Fruit fly (Drosophila melanogaster) whole organism, embryonic: ENCODE data around the gene Cpr31A.

Source experiments
- Atf3 ChIP-seq: fragments of 200-800 bp; sonication (Bioruptor generic); optimal IDR thresholded peaks from 3 replicates; lab custom pipeline; 2016; ENCODE audit warnings: missing biosample characterization, missing genetic modification characterization
- B-H1 ChIP-seq: fragments of 200-800 bp; sonication (Bioruptor generic); IDR thresholded peaks from 3 replicates; pipeline ENCODE4 v1.3.6; 2022; ENCODE audit warnings: missing biosample characterization, missing genetic modification characterization
- B-H2 ChIP-seq: fragments of 200-800 bp; sonication (Bioruptor generic); optimal IDR thresholded peaks from 2 replicates; lab custom pipeline; 2018; ENCODE audit warnings: missing biosample characterization, mild to moderate bottlenecking, missing genetic modification characterization
- Bdp1 ChIP-seq: fragments of 200-800 bp; sonication (Bioruptor generic); optimal IDR thresholded peaks from 3 replicates; lab custom pipeline; 2016; ENCODE audit warnings: missing biosample characterization, missing genetic modification characterization
- CG10147 ChIP-seq: fragments of 200-800 bp; sonication (Bioruptor generic); optimal IDR thresholded peaks from 2 replicates; lab custom pipeline; 2019; ENCODE audit warnings: missing biosample characterization, mild to moderate bottlenecking, missing genetic modification characterization, moderate library complexity
- CG14965 ChIP-seq: fragments of 200-800 bp; sonication (Bioruptor generic); optimal IDR thresholded peaks from 2 replicates; lab custom pipeline; 2016; ENCODE audit warnings: missing biosample characterization, missing genetic modification characterization, borderline replicate concordance
- CG16863 ChIP-seq: fragments of 200-800 bp; sonication (Bioruptor generic); optimal IDR thresholded peaks from 3 replicates; lab custom pipeline; 2016; ENCODE audit warnings: missing biosample characterization, missing genetic modification characterization
- CG18011 ChIP-seq: fragments of 200-800 bp; sonication (Bioruptor generic); optimal IDR thresholded peaks from 2 replicates; lab custom pipeline; 2017; ENCODE audit warnings: missing biosample characterization, missing genetic modification characterization, mild to moderate bottlenecking, moderate library complexity, missing genotype
- CG18476 ChIP-seq: fragments of 200-800 bp; sonication (Bioruptor generic); optimal IDR thresholded peaks from 2 replicates; lab custom pipeline; 2016; ENCODE audit warnings: missing biosample characterization, mild to moderate bottlenecking, missing genetic modification characterization
- CG3838 ChIP-seq: fragments of 200-800 bp; sonication (Bioruptor generic); optimal IDR thresholded peaks from 3 replicates; lab custom pipeline; 2016; ENCODE audit warnings: missing biosample characterization, missing genetic modification characterization
- CG3847 ChIP-seq: fragments of 200-800 bp; sonication (Bioruptor generic); IDR thresholded peaks from 2 replicates; pipeline ENCODE4 v1.3.6; 2022; ENCODE audit warnings: missing biosample characterization, missing genetic modification characterization
- CG3995 ChIP-seq: fragments of 200-800 bp; sonication (Bioruptor generic); optimal IDR thresholded peaks from 3 replicates; lab custom pipeline; 2016; ENCODE audit warnings: missing biosample characterization, missing genetic modification characterization
- CG4328 ChIP-seq: fragments of 200-800 bp; sonication (Bioruptor generic); optimal IDR thresholded peaks from 3 replicates; lab custom pipeline; 2017; ENCODE audit warnings: missing biosample characterization, missing genetic modification reagents, missing genetic modification characterization
- CG6791 ChIP-seq: fragments of 200-800 bp; sonication (Bioruptor generic); IDR thresholded peaks from 3 replicates; pipeline ENCODE4 v1.3.6; 2022; ENCODE audit warnings: missing biosample characterization, missing genetic modification characterization; ENCODE audit not compliant: partially characterized antibody
- CG7839 ChIP-seq: fragments of 200-800 bp; sonication (Bioruptor generic); optimal IDR thresholded peaks from 3 replicates; lab custom pipeline; 2018; ENCODE audit warnings: missing biosample characterization, mild to moderate bottlenecking, missing genetic modification characterization, moderate library complexity
- CG8944 ChIP-seq: fragments of 200-800 bp; sonication (Bioruptor generic); optimal IDR thresholded peaks from 3 replicates; lab custom pipeline; 2016; ENCODE audit warnings: missing biosample characterization, missing genetic modification characterization
- CG9817 ChIP-seq: fragments of 200-800 bp; sonication (Bioruptor generic); optimal IDR thresholded peaks from 2 replicates; lab custom pipeline; 2018; ENCODE audit warnings: missing biosample characterization, mild to moderate bottlenecking, missing genetic modification characterization, moderate library complexity
- Dp ChIP-seq: fragments of 200-800 bp; sonication (Bioruptor generic); optimal IDR thresholded peaks from 2 replicates; lab custom pipeline; 2018; ENCODE audit warnings: missing biosample characterization, mild to moderate bottlenecking, missing genetic modification characterization, moderate library complexity
- HLH54F ChIP-seq: fragments of 200-800 bp; sonication (Bioruptor generic); optimal IDR thresholded peaks from 3 replicates; lab custom pipeline; 2016; ENCODE audit warnings: missing biosample characterization, missing genetic modification characterization
- Hr78 ChIP-seq, 2 experiments: fragments of 200-800 bp in 1 of 2; fragments of >200 bp in 1 of 2; sonication (Bioruptor generic) in 1 of 2; optimal IDR thresholded peaks; 2 replicates each; lab custom pipeline; 2017 to 2019; ENCODE audit warnings: missing biosample characterization in 2 of 2, missing genetic modification characterization in 2 of 2, mild to moderate bottlenecking in 1 of 2, moderate library complexity in 1 of 2
- Hsf ChIP-seq: fragments of 200-800 bp; sonication (Bioruptor generic); optimal IDR thresholded peaks from 3 replicates; lab custom pipeline; 2016; ENCODE audit warnings: missing biosample characterization, missing genetic modification characterization
- Kr ChIP-seq: fragments of 200-800 bp; sonication (Bioruptor generic); optimal IDR thresholded peaks from 2 replicates; lab custom pipeline; 2017; ENCODE audit warnings: missing biosample characterization, mild to moderate bottlenecking, missing genetic modification characterization
- Med ChIP-seq: fragments of 200-800 bp; sonication (Bioruptor generic); peaks from one replicate; lab custom pipeline; 2016; ENCODE audit warnings: missing biosample characterization, missing genetic modification characterization, mild to moderate bottlenecking, inconsistent platforms, moderate library complexity
- Mrtf ChIP-seq: fragments of 200-800 bp; sonication (Bioruptor generic); IDR thresholded peaks from 3 replicates; pipeline ENCODE4 v1.3.6; 2022; ENCODE audit warnings: missing biosample characterization, missing genetic modification characterization
- NC2α ChIP-seq: fragments of 200-800 bp; sonication (Bioruptor generic); optimal IDR thresholded peaks from 2 replicates; lab custom pipeline; 2016; ENCODE audit warnings: missing biosample characterization, missing genetic modification characterization
- NC2β ChIP-seq: fragments of 200-800 bp; sonication (Bioruptor generic); optimal IDR thresholded peaks from 2 replicates; lab custom pipeline; 2016; ENCODE audit warnings: missing biosample characterization, missing genetic modification characterization
- Neu2 ChIP-seq: fragments of 200-800 bp; sonication (Bioruptor generic); optimal IDR thresholded peaks from 3 replicates; lab custom pipeline; 2016; ENCODE audit warnings: missing biosample characterization, missing genetic modification characterization, borderline replicate concordance
- Six4 ChIP-seq: fragments of 200-800 bp; sonication (Bioruptor generic); optimal IDR thresholded peaks from 2 replicates; lab custom pipeline; 2016; ENCODE audit warnings: missing biosample characterization, missing genetic modification characterization
- Taf1 ChIP-seq: fragments of 200-800 bp; sonication (Bioruptor generic); IDR thresholded peaks from 2 replicates; pipeline ENCODE4 v1.3.6; 2022; ENCODE audit warnings: missing biosample characterization, missing genetic modification characterization
- Usf ChIP-seq: fragments of 200-800 bp; sonication (Bioruptor generic); optimal IDR thresholded peaks from 2 replicates; lab custom pipeline; 2017; ENCODE audit warnings: missing genotype, missing biosample characterization, missing genetic modification characterization
- al ChIP-seq: fragments of 200-800 bp; sonication (Bioruptor generic); IDR thresholded peaks from 2 replicates; pipeline ENCODE4 v1.3.6; 2022; ENCODE audit warnings: missing biosample characterization, missing genetic modification characterization
- bbx ChIP-seq: fragments of 200-800 bp; sonication (Bioruptor generic); IDR thresholded peaks from 2 replicates; pipeline ENCODE4 v1.3.6; 2022; ENCODE audit warnings: missing biosample characterization, missing genetic modification characterization; ENCODE audit not compliant: partially characterized antibody
- bowl ChIP-seq: fragments of 200-800 bp; sonication (Bioruptor generic); IDR thresholded peaks from 2 replicates; pipeline ENCODE4 v1.3.6; 2022; ENCODE audit warnings: missing biosample characterization, missing genetic modification characterization
- cas ChIP-seq: fragments of 200-800 bp; sonication (Bioruptor generic); IDR thresholded peaks from 2 replicates; pipeline ENCODE4 v1.3.6; 2022; ENCODE audit warnings: missing biosample characterization, missing genetic modification characterization
- chn ChIP-seq: fragments of 200-800 bp; sonication (Bioruptor generic); optimal IDR thresholded peaks from 2 replicates; lab custom pipeline; 2016; ENCODE audit warnings: missing biosample characterization, missing genetic modification characterization
- dan ChIP-seq: fragments of 200-800 bp; sonication (Bioruptor generic); IDR thresholded peaks from 2 replicates; pipeline ENCODE4 v1.3.6; 2022; ENCODE audit warnings: missing biosample characterization, missing genetic modification characterization
- dm ChIP-seq: fragments of 200-800 bp; sonication (Bioruptor generic); optimal IDR thresholded peaks from 3 replicates; lab custom pipeline; 2016; ENCODE audit warnings: missing biosample characterization, missing genetic modification characterization
- dpn ChIP-seq, 2 experiments: fragments of 200-800 bp; sonication (Bioruptor generic); optimal IDR thresholded peaks; 3 replicates each; lab custom pipeline; 2016; ENCODE audit warnings: missing biosample characterization in 2 of 2, missing genetic modification characterization in 2 of 2
- fd102C ChIP-seq: fragments of 200-800 bp; sonication (Bioruptor generic); optimal IDR thresholded peaks from 2 replicates; lab custom pipeline; 2018; ENCODE audit warnings: missing biosample characterization, mild to moderate bottlenecking, missing genetic modification characterization, moderate library complexity
- gro ChIP-seq: fragments of 200-800 bp; sonication (Bioruptor generic); optimal IDR thresholded peaks from 2 replicates; lab custom pipeline; 2016; ENCODE audit warnings: missing biosample characterization, missing genetic modification characterization
- gsb ChIP-seq: fragments of 200-800 bp; sonication (Bioruptor generic); IDR thresholded peaks from 2 replicates; pipeline ENCODE4 v1.3.6; 2022; ENCODE audit warnings: missing biosample characterization, missing genetic modification characterization
- gsb-n ChIP-seq: fragments of 200-800 bp; sonication (Bioruptor generic); optimal IDR thresholded peaks from 3 replicates; lab custom pipeline; 2018; ENCODE audit warnings: missing biosample characterization, mild to moderate bottlenecking, missing genetic modification characterization
- knrl ChIP-seq: fragments of 200-800 bp; sonication (Bioruptor generic); IDR thresholded peaks from 3 replicates; pipeline ENCODE4 v1.3.6; 2022; ENCODE audit warnings: missing biosample characterization, missing genetic modification characterization; ENCODE audit not compliant: partially characterized antibody
- mld ChIP-seq: fragments of 200-800 bp; sonication (Bioruptor generic); IDR thresholded peaks from 3 replicates; pipeline ENCODE4 v1.3.6; 2022; ENCODE audit warnings: missing biosample characterization, missing genetic modification characterization; ENCODE audit not compliant: partially characterized antibody
- nerfin-1 ChIP-seq: fragments of 200-800 bp; sonication (Bioruptor generic); optimal IDR thresholded peaks from 3 replicates; lab custom pipeline; 2019; ENCODE audit warnings: missing biosample characterization, mild to moderate bottlenecking, missing genetic modification characterization, moderate library complexity
- onecut ChIP-seq: fragments of 200-800 bp; sonication (Bioruptor generic); IDR thresholded peaks from 2 replicates; pipeline ENCODE4 v1.3.6; 2022; ENCODE audit warnings: missing biosample characterization, missing genetic modification characterization
- scrt ChIP-seq: fragments of 200-800 bp; sonication (Bioruptor generic); optimal IDR thresholded peaks from 2 replicates; lab custom pipeline; 2018; ENCODE audit warnings: missing biosample characterization, mild to moderate bottlenecking, missing genetic modification characterization, moderate library complexity
- sens ChIP-seq: fragments of 200-800 bp; sonication (Bioruptor generic); peaks from one replicate; lab custom pipeline; 2016; ENCODE audit warnings: missing biosample characterization, missing genetic modification characterization
- slbo ChIP-seq: fragments of 200-800 bp; sonication (Bioruptor generic); IDR thresholded peaks from 2 replicates; pipeline ENCODE4 v1.3.6; 2022; ENCODE audit warnings: missing biosample characterization, missing genetic modification characterization
- tin ChIP-seq: fragments of 200-800 bp; sonication (Bioruptor generic); optimal IDR thresholded peaks from 3 replicates; lab custom pipeline; 2016; ENCODE audit warnings: missing biosample characterization, missing genetic modification characterization
- usp ChIP-seq: fragments of >200 bp; optimal IDR thresholded peaks from 2 replicates; lab custom pipeline; 2017; ENCODE audit warnings: missing biosample characterization, missing genetic modification characterization
- vfl ChIP-seq: fragments of 200-800 bp; sonication (Bioruptor generic); optimal IDR thresholded peaks from 2 replicates; lab custom pipeline; 2016; ENCODE audit warnings: missing biosample characterization, missing genetic modification characterization

The Cpr31A gene

DNA sequence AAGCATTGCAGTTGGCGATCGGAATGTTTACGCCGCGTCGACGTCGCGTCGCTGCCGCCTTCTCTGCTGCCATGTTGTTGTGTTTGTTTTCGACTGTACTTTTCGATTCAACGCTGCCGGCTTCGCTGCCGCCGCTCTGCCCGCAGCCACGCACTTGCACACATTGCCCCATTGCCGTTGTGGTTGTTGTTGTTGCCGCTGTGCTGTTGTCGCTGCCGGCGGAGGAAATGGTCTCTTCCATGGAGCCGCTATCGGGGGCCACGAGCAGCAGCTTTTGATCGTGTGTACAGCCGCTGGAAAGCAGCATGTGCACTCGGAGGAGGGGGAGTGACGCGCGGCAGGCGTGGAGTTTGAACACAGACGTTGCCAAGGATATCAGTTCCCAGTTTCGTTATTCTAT is 49.4 kb upstream of the Cpr31A start (continued):
- TF ChIP-seq gsb (GFP tag; lab: Robert Waterston, UW) (no peak), gsb-n (tag; lab: Kevin White, UChicago) (no peak), CG3838 (GFP tag; lab: Kevin White, UChicago) (no peak), scrt (GFP tag; lab: Kevin White, UChicago) (no peak), cas (no peak), CG9817 (tag; lab: Kevin White, UChicago) (no peak), fd102C (GFP tag; lab: Kevin White, UChicago) (no peak), Bdp1 (GFP tag; lab: Kevin White, UChicago) (no peak), NC2α (GFP tag; lab: Kevin White, UChicago) (no peak), CG8944 (GFP tag; lab: Kevin White, UChicago) (no peak), chn (no peak), mld (peak; percentile 38; the same call in 1 of the 3 replicates), Atf3 (GFP tag; lab: Kevin White, UChicago) (no peak), CG18011 (GFP tag; lab: Kevin White, UChicago) (peak; percentile 93), HLH54F (GFP tag; lab: Kevin White, UChicago) (no peak), CG18476 (no peak), Taf1 (no peak), slbo (GFP tag; lab: Robert Waterston, UW) (no peak), Dp (GFP tag; lab: Kevin White, UChicago) (peak; percentile 20), dm (peak; percentile 47), CG3847 (GFP tag; lab: Robert Waterston, UW) (no peak), tin (GFP tag; lab: Kevin White, UChicago) (no peak), CG3995 (GFP tag; lab: Kevin White, UChicago) (no peak), Hr78 (GFP tag; optimal IDR thresholded peaks at IDR 0.05; lab: Kevin White, UChicago) (no peak), Med (peak; percentile 84), CG4328 (no peak), vfl (no peak), CG14965 (GFP tag; lab: Kevin White, UChicago) (no peak), sens (GFP tag; lab: Kevin White, UChicago) (peak; percentile 59), CG10147 (GFP tag; lab: Kevin White, UChicago) (no peak), gro (GFP tag; lab: Kevin White, UChicago) (no peak), usp (GFP tag; lab: Kevin White, UChicago) (no peak), Six4 (GFP tag; lab: Kevin White, UChicago) (no peak), CG6791 (GFP tag; lab: Robert Waterston, UW) (peak; percentile 35; the same call in 1 of the 3 replicates), bbx (GFP tag; lab: Robert Waterston, UW) (0 out of 2 replicates have a peak, but pooled peaks have one; percentile 31), NC2β (GFP tag; lab: Kevin White, UChicago) (no peak), knrl (GFP tag; lab: Robert Waterston, UW) (no peak), Hsf (GFP tag; lab: Kevin White, UChicago) (no peak), B-H1 (GFP tag; lab: Robert Waterston, UW) (no peak), Mrtf (GFP tag; lab: Robert Waterston, UW) (no peak), CG7839 (tag; lab: Kevin White, UChicago) (no peak), B-H2 (GFP tag; lab: Kevin White, UChicago) (no peak), bowl (no peak), Usf (GFP tag; lab: Kevin White, UChicago) (no peak), nerfin-1 (tag; lab: Kevin White, UChicago) (peak; percentile 61), CG16863 (no peak), Kr (GFP tag; lab: Kevin White, UChicago) (no peak), Neu2 (no peak), al (GFP tag; lab: Robert Waterston, UW) (no peak), dan (no peak), dpn (GFP tag; optimal IDR thresholded peaks at IDR 0.05; lab: Kevin White, UChicago) (no peak), onecut (GFP tag; lab: Robert Waterston, UW) (no peak)
